Fruit fly (Drosophila melanogaster) whole organism, embryonic: ENCODE results near the gene CG18265.

Experiments
- CG10147 ChIP-seq: fragments of 200-800 bp; sonication (Bioruptor generic); optimal IDR thresholded peaks from 2 replicates; lab custom pipeline; 2019; ENCODE audit warnings: missing biosample characterization, mild to moderate bottlenecking, missing genetic modification characterization, moderate library complexity
- CG10366 ChIP-seq: fragments of 200-800 bp; sonication (Bioruptor generic); IDR thresholded peaks from 2 replicates; pipeline ENCODE4 v1.3.6; 2022; ENCODE audit warnings: missing biosample characterization, missing genetic modification characterization
- CG10565 ChIP-seq: fragments of 200-800 bp; sonication (Bioruptor generic); optimal IDR thresholded peaks from 3 replicates; lab custom pipeline; 2016; ENCODE audit warnings: missing biosample characterization, mild to moderate bottlenecking, missing genetic modification characterization
- CG12155 ChIP-seq: fragments of 200-800 bp; sonication (Bioruptor generic); optimal IDR thresholded peaks from 3 replicates; lab custom pipeline; 2016; ENCODE audit warnings: missing biosample characterization, missing genetic modification characterization
- CG12659 ChIP-seq: fragments of 200-800 bp; sonication (Bioruptor generic); optimal IDR thresholded peaks from 3 replicates; lab custom pipeline; 2017; ENCODE audit warnings: mild to moderate bottlenecking, missing biosample characterization, missing genetic modification reagents, missing genetic modification characterization
- CG13123 ChIP-seq: fragments of 200-800 bp; sonication (Bioruptor generic); optimal IDR thresholded peaks from 2 replicates; lab custom pipeline; 2016; ENCODE audit warnings: missing biosample characterization, missing genetic modification characterization
- CG15011 ChIP-seq: fragments of 200-800 bp; sonication (Bioruptor generic); optimal IDR thresholded peaks from 3 replicates; lab custom pipeline; 2018; ENCODE audit warnings: missing biosample characterization, mild to moderate bottlenecking, missing genetic modification characterization
- CG15479 ChIP-seq: fragments of 200-800 bp; sonication (Bioruptor generic); optimal IDR thresholded peaks from 3 replicates; lab custom pipeline; 2019; ENCODE audit warnings: missing biosample characterization, mild to moderate bottlenecking, missing genetic modification characterization, moderate library complexity
- CG15696 ChIP-seq: fragments of 200-800 bp; sonication (Bioruptor generic); optimal IDR thresholded peaks from 2 replicates; lab custom pipeline; 2019; ENCODE audit warnings: missing biosample characterization, mild to moderate bottlenecking, missing genetic modification characterization, moderate library complexity
- CG1647 ChIP-seq: fragments of 200-800 bp; sonication (Bioruptor generic); optimal IDR thresholded peaks from 3 replicates; lab custom pipeline; 2016; ENCODE audit warnings: missing biosample characterization, missing genetic modification characterization
- CG17612 ChIP-seq: fragments of 200-800 bp; sonication (Bioruptor generic); IDR thresholded peaks from 2 replicates; pipeline ENCODE4 v1.3.6; 2022; ENCODE audit warnings: missing biosample characterization, missing genetic modification characterization
- CG18599 ChIP-seq: fragments of 200-800 bp; sonication (Bioruptor generic); optimal IDR thresholded peaks from 3 replicates; lab custom pipeline; 2017; ENCODE audit warnings: missing biosample characterization, missing genetic modification characterization, mild to moderate bottlenecking, moderate library complexity, missing genetic modification reagents
- CG30020 ChIP-seq: fragments of 200-800 bp; optimal IDR thresholded peaks from 2 replicates; lab custom pipeline; 2019; ENCODE audit warnings: missing biosample characterization, mild to moderate bottlenecking, missing genetic modification characterization, moderate library complexity
- CG30431 ChIP-seq: fragments of 200-800 bp; sonication (Bioruptor generic); optimal IDR thresholded peaks from 2 replicates; lab custom pipeline; 2017; ENCODE audit warnings: missing biosample characterization, missing genetic modification characterization
- CG32532 ChIP-seq: fragments of 200-800 bp; sonication (Bioruptor generic); IDR thresholded peaks from 2 replicates; pipeline ENCODE4 v1.3.6; 2022; ENCODE audit warnings: missing biosample characterization, missing genetic modification characterization
- CG34376 ChIP-seq: fragments of 200-800 bp; sonication (Bioruptor generic); optimal IDR thresholded peaks from 2 replicates; lab custom pipeline; 2018; ENCODE audit warnings: missing biosample characterization, mild to moderate bottlenecking, missing genetic modification characterization
- CG3726 ChIP-seq: fragments of 200-800 bp; sonication (Bioruptor generic); IDR thresholded peaks from 3 replicates; pipeline ENCODE4, ENCODE4 v1.3.6; 2022; ENCODE audit warnings: missing biosample characterization, missing genetic modification characterization
- CG4404 ChIP-seq: fragments of 200-800 bp; sonication (Bioruptor generic); IDR thresholded peaks from 2 replicates; pipeline ENCODE4 v1.3.6; 2022; ENCODE audit warnings: missing biosample characterization, missing genetic modification characterization
- CG6683 ChIP-seq: fragments of 200-800 bp; sonication (Bioruptor generic); optimal IDR thresholded peaks from 2 replicates; lab custom pipeline; 2017; ENCODE audit warnings: missing biosample characterization, mild to moderate bottlenecking, missing genetic modification characterization, missing genetic modification reagents
- CG8765 ChIP-seq: fragments of 200-800 bp; sonication (Bioruptor generic); IDR thresholded peaks from 2 replicates; pipeline ENCODE4 v1.3.6; 2022; ENCODE audit warnings: missing biosample characterization, missing genetic modification characterization
- CrebB ChIP-seq: fragments of 200-800 bp; sonication (Bioruptor generic); optimal IDR thresholded peaks from 3 replicates; lab custom pipeline; 2018; ENCODE audit warnings: missing biosample characterization, mild to moderate bottlenecking, missing genetic modification characterization
- Dad ChIP-seq: fragments of 200-800 bp; sonication (Bioruptor generic); optimal IDR thresholded peaks from 3 replicates; lab custom pipeline; 2016; ENCODE audit warnings: missing biosample characterization, missing genetic modification characterization
- E2f1 ChIP-seq: fragments of 200-800 bp; sonication (Bioruptor generic); IDR thresholded peaks from 2 replicates; pipeline ENCODE4 v1.3.6; 2022; ENCODE audit warnings: missing biosample characterization, missing genetic modification characterization
- Hey ChIP-seq: fragments of 200-800 bp; sonication (Bioruptor generic); optimal IDR thresholded peaks from 3 replicates; lab custom pipeline; 2018; ENCODE audit warnings: missing biosample characterization, mild to moderate bottlenecking, missing genetic modification characterization
- Hr51 ChIP-seq, 2 experiments: fragments of 200-800 bp; sonication (Bioruptor generic); optimal IDR thresholded peaks; 2 replicates in 1 of 2; 3 replicates in 1 of 2; lab custom pipeline; 2016 to 2018; ENCODE audit warnings: missing biosample characterization in 2 of 2, missing genetic modification characterization in 2 of 2, mild to moderate bottlenecking in 1 of 2, moderate library complexity in 1 of 2
- Jarid2 ChIP-seq: fragments of 200-800 bp; sonication (Bioruptor generic); optimal IDR thresholded peaks from 3 replicates; lab custom pipeline; 2017; ENCODE audit warnings: mild to moderate bottlenecking, missing biosample characterization, missing genetic modification reagents, missing genetic modification characterization
- Lhr ChIP-seq: fragments of 200-800 bp; sonication (Bioruptor generic); optimal IDR thresholded peaks from 3 replicates; lab custom pipeline; 2017; ENCODE audit warnings: mild to moderate bottlenecking, missing biosample characterization, missing genetic modification reagents, missing genetic modification characterization
- Lim3 ChIP-seq: fragments of 200-800 bp; sonication (Bioruptor generic); IDR thresholded peaks from 2 replicates; pipeline ENCODE4 v1.3.6; 2022; ENCODE audit warnings: missing biosample characterization, missing genetic modification characterization
- Mes4 ChIP-seq: fragments of 200-800 bp; sonication (Bioruptor generic); optimal IDR thresholded peaks from 2 replicates; lab custom pipeline; 2016; ENCODE audit warnings: missing biosample characterization, missing genetic modification characterization
- Six4 ChIP-seq: fragments of 200-800 bp; sonication (Bioruptor generic); optimal IDR thresholded peaks from 2 replicates; lab custom pipeline; 2016; ENCODE audit warnings: missing biosample characterization, missing genetic modification characterization
- YL-1 ChIP-seq: fragments of 200-800 bp; sonication (Bioruptor generic); optimal IDR thresholded peaks from 3 replicates; lab custom pipeline; 2017; ENCODE audit warnings: missing biosample characterization, mild to moderate bottlenecking, missing genetic modification characterization
- amos ChIP-seq: fragments of 200-800 bp; sonication (Bioruptor generic); IDR thresholded peaks from 2 replicates; pipeline ENCODE4 v1.3.6; 2022; ENCODE audit warnings: missing biosample characterization, missing genetic modification characterization; ENCODE audit not compliant: partially characterized antibody
- bbx ChIP-seq: fragments of 200-800 bp; sonication (Bioruptor generic); IDR thresholded peaks from 2 replicates; pipeline ENCODE4 v1.3.6; 2022; ENCODE audit warnings: missing biosample characterization, missing genetic modification characterization; ENCODE audit not compliant: partially characterized antibody
- crc ChIP-seq: fragments of 200-800 bp; sonication (Bioruptor generic); optimal IDR thresholded peaks from 2 replicates; lab custom pipeline; 2016; ENCODE audit warnings: missing biosample characterization, missing genetic modification characterization
- crol ChIP-seq: fragments of 200-800 bp; sonication (Bioruptor generic); IDR thresholded peaks from 2 replicates; pipeline ENCODE4 v1.3.6; 2022; ENCODE audit warnings: missing biosample characterization, missing genetic modification characterization
- ems ChIP-seq: fragments of 200-800 bp; sonication (Bioruptor generic); optimal IDR thresholded peaks from 3 replicates; lab custom pipeline; 2016; ENCODE audit warnings: missing biosample characterization, missing genetic modification characterization
- esg ChIP-seq: fragments of 200-800 bp; sonication (Bioruptor generic); conservative IDR thresholded peaks from 2 replicates; pipeline ENCODE4 v1.3.6; 2022; ENCODE audit warnings: missing biosample characterization, missing genetic modification characterization
- gem ChIP-seq: fragments of 200-800 bp; sonication (Bioruptor generic); optimal IDR thresholded peaks from 2 replicates; lab custom pipeline; 2019; ENCODE audit warnings: missing biosample characterization, mild to moderate bottlenecking, missing genetic modification characterization, moderate library complexity
- lov ChIP-seq, 2 experiments: fragments of 200-800 bp in 1 of 2; fragments of >200 bp in 1 of 2; sonication (Bioruptor generic) in 1 of 2; IDR thresholded peaks in 1 of 2; optimal IDR thresholded peaks in 1 of 2; 2 replicates in 1 of 2; 3 replicates in 1 of 2; pipeline versions ENCODE4 v1.3.6 to Lab custom; 2017 to 2022; ENCODE audit warnings: missing biosample characterization in 1 of 2, missing genetic modification characterization in 1 of 2
- pros ChIP-seq: fragments of 200-800 bp; sonication (Bioruptor generic); optimal IDR thresholded peaks from 3 replicates; lab custom pipeline; 2019; ENCODE audit warnings: missing biosample characterization, mild to moderate bottlenecking, missing genetic modification characterization, moderate library complexity
- repo ChIP-seq: fragments of 200-800 bp; sonication (Bioruptor generic); optimal IDR thresholded peaks from 2 replicates; lab custom pipeline; 2016; ENCODE audit warnings: missing biosample characterization, missing genetic modification characterization
- shn ChIP-seq: fragments of 200-800 bp; sonication (Bioruptor generic); optimal IDR thresholded peaks from 3 replicates; lab custom pipeline; 2016; ENCODE audit warnings: missing biosample characterization, missing genetic modification characterization
- sima ChIP-seq: fragments of 200-800 bp; sonication (Bioruptor generic); optimal IDR thresholded peaks from 2 replicates; lab custom pipeline; 2016; ENCODE audit warnings: missing biosample characterization, missing genetic modification characterization
- slbo ChIP-seq: fragments of 200-800 bp; sonication (Bioruptor generic); IDR thresholded peaks from 2 replicates; pipeline ENCODE4 v1.3.6; 2022; ENCODE audit warnings: missing biosample characterization, missing genetic modification characterization
- slp2 ChIP-seq: fragments of 200-800 bp; sonication (Bioruptor generic); optimal IDR thresholded peaks from 2 replicates; lab custom pipeline; 2016; ENCODE audit warnings: missing biosample characterization, missing genetic modification characterization
- so ChIP-seq: fragments of 200-800 bp; sonication (Bioruptor generic); IDR thresholded peaks from 3 replicates; pipeline ENCODE4 v1.3.6; 2022; ENCODE audit warnings: missing biosample characterization, missing genetic modification characterization
- sr ChIP-seq: fragments of 200-800 bp; sonication (Bioruptor generic); IDR thresholded peaks from 3 replicates; pipeline ENCODE4 v1.3.6; 2022; ENCODE audit warnings: missing biosample characterization, missing genetic modification characterization
- ssp ChIP-seq: fragments of 200-800 bp; sonication (Bioruptor generic); IDR thresholded peaks from 2 replicates; pipeline ENCODE4 v1.3.6; 2022; ENCODE audit warnings: missing biosample characterization, missing genetic modification characterization
- tap ChIP-seq: fragments of 200-800 bp; optimal IDR thresholded peaks from 3 replicates; lab custom pipeline; 2019; ENCODE audit warnings: missing biosample characterization, mild to moderate bottlenecking, missing genetic modification characterization, moderate library complexity
- trh ChIP-seq: fragments of 200-800 bp; sonication (Bioruptor generic); optimal IDR thresholded peaks from 2 replicates; lab custom pipeline; 2016; ENCODE audit warnings: missing biosample characterization, missing genetic modification characterization

CG18265 gene

dm6 chr3L:17425132-17425713, 14.0 kb upstream of the CG18265 start, which contains the start of the genes Sec3 and COX7B (continued):
- peak; percentile 91 for TF ChIP-seq YL-1 (GFP tag; lab: Kevin White, UChicago)
- TF ChIP-seq tap (tag; lab: Kevin White, UChicago): peak; percentile 3
- TF ChIP-seq shn (GFP tag; lab: Kevin White, UChicago): peak; percentile 52
- peak; percentile 60 for TF ChIP-seq CrebB (tag; lab: Kevin White, UChicago)
- TF ChIP-seq Lhr (GFP tag; lab: Kevin White, UChicago): peak; percentile 71
- TF ChIP-seq repo (GFP tag; lab: Kevin White, UChicago): no peak
- peak; percentile 77 for TF ChIP-seq slbo
- TF ChIP-seq CG10366 (GFP tag; lab: Robert Waterston, UW): peak; percentile 47
- peak; percentile 38; the same call in 1 of the 2 replicates for TF ChIP-seq esg (GFP tag; lab: Robert Waterston, UW)
- no peak for TF ChIP-seq lov (optimal IDR thresholded peaks at IDR 0.05; lab: Kevin White, UChicago)
- TF ChIP-seq lov (GFP tag; IDR thresholded peaks at IDR 0.05; lab: Robert Waterston, UW): no peak
- peak; percentile 71 for TF ChIP-seq CG32532 (GFP tag; lab: Robert Waterston, UW)
- no peak for TF ChIP-seq CG17612
- TF ChIP-seq sr (GFP tag; lab: Robert Waterston, UW): peak; percentile 59; the same call in 1 of the 3 replicates
- TF ChIP-seq ems (GFP tag; lab: Kevin White, UChicago): peak; percentile 61
- peak; percentile 87 for TF ChIP-seq bbx (GFP tag; lab: Robert Waterston, UW)
- peak; percentile 9 for TF ChIP-seq slp2
- TF ChIP-seq CG34376: peak; percentile 78
- peak; percentile 76 for TF ChIP-seq CG15696 (tag; lab: Kevin White, UChicago)
- no peak for TF ChIP-seq Mes4
- TF ChIP-seq CG10147: peak; percentile 71
- TF ChIP-seq CG30020 (tag; lab: Kevin White, UChicago): peak; percentile 67
- no peak for TF ChIP-seq CG15479
- TF ChIP-seq Hr51 (GFP tag; optimal IDR thresholded peaks at IDR 0.05; lab: Kevin White, UChicago): peak; percentile 64 to 73
- peak; percentile 75 for TF ChIP-seq CG12659 (GFP tag; lab: Kevin White, UChicago)
- TF ChIP-seq crc (GFP tag; lab: Kevin White, UChicago): no peak
- no peak for TF ChIP-seq Hey (tag; lab: Kevin White, UChicago)
- TF ChIP-seq Six4 (GFP tag; lab: Kevin White, UChicago): peak; percentile 6
- TF ChIP-seq amos (GFP tag; lab: Robert Waterston, UW): peak; percentile 87
- no peak for TF ChIP-seq Lim3 (GFP tag; lab: Robert Waterston, UW)
- no peak for TF ChIP-seq pros (GFP tag; lab: Kevin White, UChicago)
- no peak for TF ChIP-seq CG3726
- no peak for TF ChIP-seq Jarid2 (GFP tag; lab: Kevin White, UChicago)
- no peak for TF ChIP-seq CG10565 (GFP tag; lab: Kevin White, UChicago)
- TF ChIP-seq CG1647 (GFP tag; lab: Kevin White, UChicago): no peak
- TF ChIP-seq sima: no peak
- peak; percentile 28; the same call in 1 of the 2 replicates for TF ChIP-seq ssp
- peak; percentile 4 for TF ChIP-seq CG30431 (GFP tag; lab: Kevin White, UChicago)
- TF ChIP-seq trh (GFP tag; lab: Kevin White, UChicago): peak; percentile 25
- TF ChIP-seq gem (tag; lab: Kevin White, UChicago): peak; percentile 75
- TF ChIP-seq CG8765 (GFP tag; lab: Robert Waterston, UW): no peak
- no peak for TF ChIP-seq CG15011 (GFP tag; lab: Kevin White, UChicago)
- peak; percentile 46 for TF ChIP-seq CG13123 (GFP tag; lab: Kevin White, UChicago)
- TF ChIP-seq crol (GFP tag; lab: Robert Waterston, UW): no peak
- TF ChIP-seq CG18599 (GFP tag; lab: Kevin White, UChicago): peak; percentile 63
- peak; percentile 71 for TF ChIP-seq CG12155
- TF ChIP-seq Dad (GFP tag; lab: Kevin White, UChicago): peak; percentile 67
- TF ChIP-seq CG6683 (GFP tag; lab: Kevin White, UChicago): peak; percentile 29
- TF ChIP-seq so (GFP tag; lab: Robert Waterston, UW): no peak
- peak; percentile 55 for TF ChIP-seq CG4404 (GFP tag; lab: Robert Waterston, UW)
- peak; percentile 34 for TF ChIP-seq E2f1 (GFP tag; lab: Robert Waterston, UW)
